Fruit fly (Drosophila melanogaster) whole organism, embryonic: ENCODE data around the gene CG43850.

Source experiments
- Adf1 ChIP-seq: fragments of 200-800 bp; sonication (Bioruptor generic); IDR thresholded peaks from 2 replicates; pipeline ENCODE4 v1.3.6; 2022; ENCODE audit warnings: missing biosample characterization, missing genetic modification characterization
- Aef1 ChIP-seq: fragments of 200-800 bp; sonication (Bioruptor generic); IDR thresholded peaks from 3 replicates; pipeline ENCODE4 v1.3.6; 2022; ENCODE audit warnings: missing biosample characterization, missing genetic modification characterization
- Antp ChIP-seq: fragments of 200-800 bp; sonication (Bioruptor generic); optimal IDR thresholded peaks from 3 replicates; lab custom pipeline; 2016; ENCODE audit warnings: missing biosample characterization, missing genetic modification characterization
- Awh ChIP-seq: fragments of 200-800 bp; sonication (Bioruptor generic); IDR thresholded peaks from 2 replicates; pipeline ENCODE4, ENCODE4 v1.3.6; 2022; ENCODE audit warnings: missing biosample characterization, missing genetic modification characterization
- B-H1 ChIP-seq: fragments of 200-800 bp; sonication (Bioruptor generic); IDR thresholded peaks from 3 replicates; pipeline ENCODE4 v1.3.6; 2022; ENCODE audit warnings: missing biosample characterization, missing genetic modification characterization
- CG1024 ChIP-seq: fragments of 200-800 bp; sonication (Bioruptor generic); IDR thresholded peaks from 2 replicates; pipeline ENCODE4 v1.3.6; 2022; ENCODE audit warnings: missing biosample characterization, missing genetic modification characterization
- CG12659 ChIP-seq: fragments of 200-800 bp; sonication (Bioruptor generic); optimal IDR thresholded peaks from 3 replicates; lab custom pipeline; 2017; ENCODE audit warnings: mild to moderate bottlenecking, missing biosample characterization, missing genetic modification reagents, missing genetic modification characterization
- CG13424 ChIP-seq: fragments of 200-800 bp; sonication (Bioruptor generic); optimal IDR thresholded peaks from 2 replicates; lab custom pipeline; 2019; ENCODE audit warnings: missing biosample characterization, mild to moderate bottlenecking, missing genetic modification characterization, moderate library complexity
- CG14050 ChIP-seq: fragments of 200-800 bp; sonication (Bioruptor generic); IDR thresholded peaks from 3 replicates; pipeline ENCODE4 v1.3.6; 2022; ENCODE audit warnings: missing biosample characterization, missing genetic modification characterization
- CG15601 ChIP-seq: fragments of 200-800 bp; sonication (Bioruptor generic); optimal IDR thresholded peaks from 3 replicates; lab custom pipeline; 2019; ENCODE audit warnings: missing biosample characterization, mild to moderate bottlenecking, missing genetic modification characterization, moderate library complexity
- CG15696 ChIP-seq: fragments of 200-800 bp; sonication (Bioruptor generic); optimal IDR thresholded peaks from 2 replicates; lab custom pipeline; 2019; ENCODE audit warnings: missing biosample characterization, mild to moderate bottlenecking, missing genetic modification characterization, moderate library complexity
- CG16815 ChIP-seq: fragments of 200-800 bp; sonication (Bioruptor generic); optimal IDR thresholded peaks from 3 replicates; lab custom pipeline; 2017; ENCODE audit warnings: missing biosample characterization, mild to moderate bottlenecking, missing genetic modification characterization
- CG17612 ChIP-seq: fragments of 200-800 bp; sonication (Bioruptor generic); IDR thresholded peaks from 2 replicates; pipeline ENCODE4 v1.3.6; 2022; ENCODE audit warnings: missing biosample characterization, missing genetic modification characterization
- CG2712 ChIP-seq: fragments of 200-800 bp; optimal IDR thresholded peaks from 3 replicates; lab custom pipeline; 2019; ENCODE audit warnings: missing biosample characterization, mild to moderate bottlenecking, missing genetic modification characterization, moderate library complexity
- CG33213 ChIP-seq: fragments of 200-800 bp; sonication (Bioruptor generic); optimal IDR thresholded peaks from 3 replicates; lab custom pipeline; 2016; ENCODE audit warnings: missing biosample characterization, missing genetic modification characterization
- CG6689 ChIP-seq: fragments of 200-800 bp; sonication (Bioruptor generic); IDR thresholded peaks from 2 replicates; pipeline ENCODE4 v1.3.6; 2022; ENCODE audit warnings: missing biosample characterization, missing genetic modification characterization
- CG8924 ChIP-seq: fragments of 200-800 bp; optimal IDR thresholded peaks from 3 replicates; lab custom pipeline; 2019; ENCODE audit warnings: missing biosample characterization, mild to moderate bottlenecking, missing genetic modification characterization, moderate library complexity
- CG9215 ChIP-seq: fragments of 200-800 bp; sonication (Bioruptor generic); IDR thresholded peaks from 2 replicates; pipeline ENCODE4 v1.3.6; 2022; ENCODE audit warnings: missing biosample characterization, missing genetic modification characterization
- CG9727 ChIP-seq: fragments of 200-800 bp; sonication (Bioruptor generic); optimal IDR thresholded peaks from 3 replicates; lab custom pipeline; 2017; ENCODE audit warnings: missing biosample characterization, mild to moderate bottlenecking, missing genetic modification characterization
- Eip74EF ChIP-seq, 2 experiments: fragments of 200-800 bp in 1 of 2; fragments of >200 bp in 1 of 2; sonication (Bioruptor generic) in 1 of 2; optimal IDR thresholded peaks; 2 replicates each; lab custom pipeline; 2017 to 2019; ENCODE audit warnings: missing biosample characterization in 2 of 2, missing genetic modification characterization in 2 of 2, mild to moderate bottlenecking in 1 of 2, moderate library complexity in 1 of 2
- Elba2 ChIP-seq: fragments of 200-800 bp; sonication (Bioruptor generic); optimal IDR thresholded peaks from 3 replicates; lab custom pipeline; 2016; ENCODE audit warnings: missing biosample characterization, missing genetic modification characterization
- Fer2 ChIP-seq: fragments of 200-800 bp; sonication (Bioruptor generic); optimal IDR thresholded peaks from 2 replicates; lab custom pipeline; 2018; ENCODE audit warnings: missing biosample characterization, mild to moderate bottlenecking, missing genetic modification characterization, moderate library complexity
- Hand ChIP-seq: fragments of 200-800 bp; sonication (Bioruptor generic); optimal IDR thresholded peaks from 2 replicates; lab custom pipeline; 2017; ENCODE audit warnings: mild to moderate bottlenecking, missing biosample characterization, missing genetic modification reagents, missing genetic modification characterization
- Hmr ChIP-seq: fragments of 200-800 bp; sonication (Bioruptor generic); optimal IDR thresholded peaks from 3 replicates; lab custom pipeline; 2017; ENCODE audit warnings: mild to moderate bottlenecking, missing biosample characterization, missing genetic modification reagents, missing genetic modification characterization
- Lhr ChIP-seq: fragments of 200-800 bp; sonication (Bioruptor generic); optimal IDR thresholded peaks from 3 replicates; lab custom pipeline; 2017; ENCODE audit warnings: mild to moderate bottlenecking, missing biosample characterization, missing genetic modification reagents, missing genetic modification characterization
- Mes4 ChIP-seq: fragments of 200-800 bp; sonication (Bioruptor generic); optimal IDR thresholded peaks from 2 replicates; lab custom pipeline; 2016; ENCODE audit warnings: missing biosample characterization, missing genetic modification characterization
- NC2β ChIP-seq: fragments of 200-800 bp; sonication (Bioruptor generic); optimal IDR thresholded peaks from 2 replicates; lab custom pipeline; 2016; ENCODE audit warnings: missing biosample characterization, missing genetic modification characterization
- Nf-YA ChIP-seq: fragments of 200-800 bp; sonication (Bioruptor generic); IDR thresholded peaks from 2 replicates; pipeline ENCODE4 v1.3.6; 2022; ENCODE audit warnings: missing biosample characterization, missing genetic modification characterization
- Ptx1 ChIP-seq: fragments of 200-800 bp; sonication (Bioruptor generic); IDR thresholded peaks from 2 replicates; pipeline ENCODE4 v1.3.6; 2022; ENCODE audit warnings: missing biosample characterization, missing genetic modification characterization
- Spps ChIP-seq: fragments of 200-800 bp; sonication (Bioruptor generic); optimal IDR thresholded peaks from 2 replicates; lab custom pipeline; 2018; ENCODE audit warnings: missing biosample characterization, mild to moderate bottlenecking, missing genetic modification characterization
- al ChIP-seq: fragments of 200-800 bp; sonication (Bioruptor generic); IDR thresholded peaks from 2 replicates; pipeline ENCODE4 v1.3.6; 2022; ENCODE audit warnings: missing biosample characterization, missing genetic modification characterization
- bbx ChIP-seq: fragments of 200-800 bp; sonication (Bioruptor generic); IDR thresholded peaks from 2 replicates; pipeline ENCODE4 v1.3.6; 2022; ENCODE audit warnings: missing biosample characterization, missing genetic modification characterization; ENCODE audit not compliant: partially characterized antibody
- crp ChIP-seq, 2 experiments: fragments of 200-800 bp; sonication (Bioruptor generic); optimal IDR thresholded peaks; 2 replicates in 1 of 2; 3 replicates in 1 of 2; lab custom pipeline; 2017; ENCODE audit warnings: missing biosample characterization in 2 of 2, missing genetic modification characterization in 2 of 2, mild to moderate bottlenecking in 1 of 2, moderate library complexity in 1 of 2
- esg ChIP-seq: fragments of 200-800 bp; sonication (Bioruptor generic); conservative IDR thresholded peaks from 2 replicates; pipeline ENCODE4 v1.3.6; 2022; ENCODE audit warnings: missing biosample characterization, missing genetic modification characterization
- gfzf ChIP-seq: fragments of 200-800 bp; sonication (Bioruptor generic); optimal IDR thresholded peaks from 2 replicates; lab custom pipeline; 2016; ENCODE audit warnings: missing biosample characterization, mild to moderate bottlenecking, missing genetic modification characterization, moderate library complexity
- grau ChIP-seq: fragments of 200-800 bp; optimal IDR thresholded peaks from 3 replicates; lab custom pipeline; 2019; ENCODE audit warnings: missing biosample characterization, mild to moderate bottlenecking, missing genetic modification characterization, moderate library complexity
- gro ChIP-seq: fragments of 200-800 bp; sonication (Bioruptor generic); optimal IDR thresholded peaks from 2 replicates; lab custom pipeline; 2016; ENCODE audit warnings: missing biosample characterization, missing genetic modification characterization
- kay ChIP-seq: fragments of 200-800 bp; sonication (Bioruptor generic); optimal IDR thresholded peaks from 2 replicates; lab custom pipeline; 2016; ENCODE audit warnings: missing biosample characterization, missing genetic modification characterization
- lmd ChIP-seq: fragments of 200-800 bp; sonication (Bioruptor generic); IDR thresholded peaks from 2 replicates; pipeline ENCODE4 v1.3.6; 2022; ENCODE audit warnings: missing biosample characterization, missing genetic modification characterization
- peb ChIP-seq: fragments of 200-800 bp; sonication (Bioruptor generic); IDR thresholded peaks from 2 replicates; pipeline ENCODE4 v1.3.6; 2022; ENCODE audit warnings: missing biosample characterization, missing genetic modification characterization
- pzg ChIP-seq: fragments of 200-800 bp; sonication (Bioruptor generic); optimal IDR thresholded peaks from 3 replicates; lab custom pipeline; 2018; ENCODE audit warnings: missing biosample characterization, mild to moderate bottlenecking, missing genetic modification characterization, moderate library complexity
- ro ChIP-seq: fragments of 200-800 bp; sonication (Bioruptor generic); IDR thresholded peaks from 2 replicates; pipeline ENCODE4 v1.3.6; 2022; ENCODE audit warnings: missing biosample characterization, missing genetic modification characterization
- shn ChIP-seq: fragments of 200-800 bp; sonication (Bioruptor generic); optimal IDR thresholded peaks from 3 replicates; lab custom pipeline; 2016; ENCODE audit warnings: missing biosample characterization, missing genetic modification characterization
- sima ChIP-seq: fragments of 200-800 bp; sonication (Bioruptor generic); optimal IDR thresholded peaks from 2 replicates; lab custom pipeline; 2016; ENCODE audit warnings: missing biosample characterization, missing genetic modification characterization
- sqz ChIP-seq: fragments of 200-800 bp; sonication (Bioruptor generic); optimal IDR thresholded peaks from 3 replicates; lab custom pipeline; 2018; ENCODE audit warnings: missing biosample characterization, mild to moderate bottlenecking, missing genetic modification characterization
- twi ChIP-seq: fragments of 200-800 bp; optimal IDR thresholded peaks from 2 replicates; lab custom pipeline; 2019; ENCODE audit warnings: missing biosample characterization, mild to moderate bottlenecking, missing genetic modification characterization, moderate library complexity
- vnd ChIP-seq: fragments of 200-800 bp; sonication (Bioruptor generic); IDR thresholded peaks from 3 replicates; pipeline ENCODE4 v1.3.6; 2022; ENCODE audit warnings: missing biosample characterization, missing genetic modification characterization; ENCODE audit not compliant: partially characterized antibody
- wdn ChIP-seq: fragments of 200-800 bp; sonication (Bioruptor generic); IDR thresholded peaks from 2 replicates; pipeline ENCODE4 v1.3.6; 2022; ENCODE audit warnings: missing biosample characterization, missing genetic modification characterization
- zf30C ChIP-seq: fragments of 200-800 bp; sonication (Bioruptor generic); optimal IDR thresholded peaks from 3 replicates; lab custom pipeline; 2018; ENCODE audit warnings: missing biosample characterization, mild to moderate bottlenecking, missing genetic modification characterization

CG43850 gene

DNA sequence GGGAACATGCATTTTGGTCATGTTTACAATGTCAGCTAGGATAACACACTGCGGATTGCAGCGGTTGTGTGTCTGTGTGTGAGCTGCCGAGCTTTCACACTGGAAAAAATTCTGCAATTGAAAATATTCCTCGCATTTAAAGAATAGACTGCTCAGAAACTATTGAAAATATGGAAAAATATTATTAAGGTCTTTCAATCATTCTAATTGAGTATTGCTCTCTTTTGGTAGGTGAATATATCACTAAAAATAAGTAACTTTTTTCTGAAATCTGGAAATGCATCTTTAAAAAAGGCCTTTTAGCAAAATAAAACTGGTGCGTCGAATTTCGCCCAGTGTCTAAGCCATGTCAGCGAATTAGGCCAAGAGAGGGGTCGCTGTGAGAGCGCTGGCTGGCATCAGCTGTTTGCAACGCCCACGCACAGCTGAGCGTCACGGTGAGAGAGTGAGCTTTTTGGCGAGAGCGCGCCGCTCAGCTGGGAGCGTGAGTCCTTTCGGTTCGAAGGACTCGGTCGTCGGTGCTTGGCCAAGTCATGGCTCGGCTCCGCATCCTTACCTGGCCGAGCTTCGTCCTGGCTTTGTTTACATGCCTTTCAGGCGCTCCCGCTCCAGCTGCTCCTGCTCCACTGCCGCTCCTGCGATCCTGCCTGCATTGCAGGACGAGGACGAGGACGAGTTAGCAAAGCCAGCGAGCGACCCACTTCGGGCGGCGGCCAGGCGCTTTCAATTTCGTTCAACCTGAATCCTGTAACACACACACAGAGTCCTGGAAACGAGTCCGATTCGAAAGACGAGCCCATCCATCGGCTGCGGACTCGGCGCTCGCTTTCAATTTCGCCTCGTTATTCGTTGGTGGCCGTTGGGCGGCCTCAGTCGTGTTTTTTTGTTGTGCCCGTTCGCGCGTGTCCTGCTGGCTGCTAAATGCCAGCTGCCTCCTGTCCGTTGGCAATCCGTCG is 46.0 kb downstream of the CG43850 start, which contains the start of gene CG46308:
Gene CG46308, plus strand, starts transcription at position 864 of the 956 bp plus-strand sequence.
- TF ChIP-seq CG6689 (GFP tag; lab: Robert Waterston, UW) = no peak
- no peak for TF ChIP-seq esg (GFP tag; lab: Robert Waterston, UW)
- TF ChIP-seq wdn (GFP tag; lab: Robert Waterston, UW) = no peak
- peak; percentile 47 for TF ChIP-seq Hand (GFP tag; lab: Kevin White, UChicago)
- no peak for TF ChIP-seq CG15696 (tag; lab: Kevin White, UChicago)
- no peak for TF ChIP-seq Aef1
- TF ChIP-seq CG2712 (tag; lab: Kevin White, UChicago) = no peak
- TF ChIP-seq CG12659 (GFP tag; lab: Kevin White, UChicago) = peak; percentile 7
- TF ChIP-seq gro (GFP tag; lab: Kevin White, UChicago) = peak; percentile 0
- TF ChIP-seq crp (GFP tag; optimal IDR thresholded peaks at IDR 0.05; lab: Kevin White, UChicago) = peak in 1 of 2 experiments; percentile 56
- peak; percentile 69 for TF ChIP-seq Hmr (GFP tag; lab: Kevin White, UChicago)
- TF ChIP-seq NC2β = no peak
- no peak for TF ChIP-seq Fer2
- no peak for TF ChIP-seq kay (GFP tag; lab: Kevin White, UChicago)
- TF ChIP-seq Awh (GFP tag; lab: Robert Waterston, UW) = no peak
- TF ChIP-seq Nf-YA (GFP tag; lab: Robert Waterston, UW) = no peak
- no peak for TF ChIP-seq shn
- TF ChIP-seq Antp (GFP tag; lab: Kevin White, UChicago) = peak; percentile 11
- TF ChIP-seq sqz (GFP tag; lab: Kevin White, UChicago) = no peak
- TF ChIP-seq al (GFP tag; lab: Robert Waterston, UW) = no peak
- TF ChIP-seq sima (GFP tag; lab: Kevin White, UChicago) = no peak
- no peak for TF ChIP-seq Spps (tag; lab: Kevin White, UChicago)
- TF ChIP-seq CG16815 (GFP tag; lab: Kevin White, UChicago) = peak; percentile 14
- no peak for TF ChIP-seq CG14050 (GFP tag; lab: Robert Waterston, UW)
- no peak for TF ChIP-seq CG15601 (tag; lab: Kevin White, UChicago)
- TF ChIP-seq pzg (GFP tag; lab: Kevin White, UChicago) = no peak
- TF ChIP-seq CG13424 (tag; lab: Kevin White, UChicago) = peak; percentile 44
- no peak for TF ChIP-seq gfzf (GFP tag; lab: Kevin White, UChicago)
- no peak for TF ChIP-seq CG1024 (GFP tag; lab: Robert Waterston, UW)
- no peak for TF ChIP-seq CG17612 (GFP tag; lab: Robert Waterston, UW)
- no peak for TF ChIP-seq CG8924 (tag; lab: Kevin White, UChicago)
- TF ChIP-seq ro (GFP tag; lab: Robert Waterston, UW) = no peak
- peak; percentile 34; the same call in 1 of the 2 replicates for TF ChIP-seq lmd (GFP tag; lab: Robert Waterston, UW)
- no peak for TF ChIP-seq grau (tag; lab: Kevin White, UChicago)
- no peak for TF ChIP-seq CG33213
- no peak for TF ChIP-seq Eip74EF (GFP tag; optimal IDR thresholded peaks at IDR 0.05; lab: Kevin White, UChicago)
- TF ChIP-seq Lhr (GFP tag; lab: Kevin White, UChicago) = no peak
- TF ChIP-seq Ptx1 (GFP tag; lab: Robert Waterston, UW) = no peak
- no peak for TF ChIP-seq bbx (GFP tag; lab: Robert Waterston, UW)
- TF ChIP-seq zf30C (GFP tag; lab: Kevin White, UChicago) = no peak
- TF ChIP-seq CG9727 (GFP tag; lab: Kevin White, UChicago) = peak; percentile 32
- no peak for TF ChIP-seq Elba2 (GFP tag; lab: Kevin White, UChicago)
- no peak for TF ChIP-seq peb
- no peak for TF ChIP-seq vnd (GFP tag; lab: Robert Waterston, UW)
- no peak for TF ChIP-seq B-H1 (GFP tag; lab: Robert Waterston, UW)
- no peak for TF ChIP-seq Mes4 (GFP tag; lab: Kevin White, UChicago)
- TF ChIP-seq twi (tag; lab: Kevin White, UChicago) = no peak
- no peak for TF ChIP-seq CG9215 (GFP tag; lab: Robert Waterston, UW)
- TF ChIP-seq Adf1 (GFP tag; lab: Robert Waterston, UW) = no peak
